Worm (Caenorhabditis elegans) whole organism, midembryonic: ENCODE data around the gene far-3.

ENCODE experiments used
- T22C8.4 ChIP-seq: fragments of 200-800 bp; sonication (Bioruptor generic); IDR thresholded peaks from 2 replicates; pipeline ENCODE4 v1.3.6; 2022; ENCODE audit warnings: missing genetic modification characterization, missing compliant biosample characterization
- cog-1 ChIP-seq: sonication (generic microtip); optimal IDR thresholded peaks from 2 replicates; lab custom pipeline; 2016; ENCODE audit warnings: missing genetic modification characterization, missing compliant biosample characterization
- flt-1 ChIP-seq: fragments of 200-800 bp; sonication (Bioruptor generic); IDR thresholded peaks from 2 replicates; pipeline ENCODE4 v1.3.6; 2022; ENCODE audit warnings: missing genetic modification characterization, missing compliant biosample characterization
- klf-2 ChIP-seq: fragments of 200-800 bp; sonication (Bioruptor generic); conservative IDR thresholded peaks from 2 replicates; pipeline ENCODE4 v1.3.6; 2022; ENCODE audit warnings: missing genetic modification reagents, missing genetic modification characterization, missing compliant biosample characterization
- med-1 ChIP-seq: sonication (generic microtip); optimal IDR thresholded peaks from 2 replicates; lab custom pipeline; 2017; ENCODE audit warnings: missing genetic modification characterization, mild to moderate bottlenecking, missing compliant biosample characterization, antibody characterized with exemption, missing genetic modification reagents; ENCODE audit not compliant: insufficient read depth
- ref-1 ChIP-seq: fragments of 200-800 bp; sonication (Bioruptor generic); conservative IDR thresholded peaks from 2 replicates; pipeline ENCODE4 v1.3.6; 2022; ENCODE audit warnings: missing genetic modification reagents, missing genetic modification characterization, missing compliant biosample characterization
- tab-1 ChIP-seq: fragments of 200-800 bp; sonication (Bioruptor generic); IDR thresholded peaks from 2 replicates; pipeline ENCODE4 v1.3.6; 2022; ENCODE audit warnings: missing genetic modification characterization, missing compliant biosample characterization
- ztf-23 ChIP-seq: fragments of 200-800 bp; sonication (Bioruptor generic); IDR thresholded peaks from 2 replicates; pipeline ENCODE4 v1.3.6; 2022; ENCODE audit warnings: missing genetic modification reagents, missing genetic modification characterization, missing compliant biosample characterization
- ztf-29 ChIP-seq: fragments of 200-800 bp; sonication (Bioruptor generic); IDR thresholded peaks from 2 replicates; pipeline ENCODE4 v1.3.6; 2022; ENCODE audit warnings: missing genetic modification reagents, missing genetic modification characterization, missing compliant biosample characterization

Gene far-3

ce11 chrV:12967110-12967509, 30.2 kb downstream of the far-3 start, which contains the start of gene R186.3:
R186.3 (minus strand) TSS chrV:12967210.
- TF ChIP-seq ztf-23 (GFP tag; lab: Robert Waterston, UW) (no peak), cog-1 (tag; lab: Kevin White, UChicago) (no peak), klf-2 (GFP tag; lab: Robert Waterston, UW) (no peak), ztf-29 (GFP tag; lab: Robert Waterston, UW) (no peak), ref-1 (GFP tag; lab: Robert Waterston, UW) (no peak), flt-1 (no peak), tab-1 (GFP tag; lab: Robert Waterston, UW) (no peak), med-1 (GFP tag; lab: Kevin White, UChicago) (no peak), T22C8.4 (GFP tag; lab: Robert Waterston, UW) (no peak)

ce11 chrV:12964076-12964475, 33.2 kb downstream of the far-3 start, which contains the start of gene srd-35:
srd-35 (plus strand) TSS chrV:12964376.
- TF ChIP-seq T22C8.4 (GFP tag; lab: Robert Waterston, UW) = no peak
- TF ChIP-seq klf-2 (GFP tag; lab: Robert Waterston, UW) = no peak
- no peak for TF ChIP-seq ztf-23 (GFP tag; lab: Robert Waterston, UW)
- no peak for TF ChIP-seq med-1 (GFP tag; lab: Kevin White, UChicago)
- no peak for TF ChIP-seq ref-1 (GFP tag; lab: Robert Waterston, UW)
- TF ChIP-seq cog-1 (tag; lab: Kevin White, UChicago) = no peak
- no peak for TF ChIP-seq ztf-29 (GFP tag; lab: Robert Waterston, UW)
- no peak for TF ChIP-seq flt-1
- TF ChIP-seq tab-1 (GFP tag; lab: Robert Waterston, UW) = no peak

DNA sequence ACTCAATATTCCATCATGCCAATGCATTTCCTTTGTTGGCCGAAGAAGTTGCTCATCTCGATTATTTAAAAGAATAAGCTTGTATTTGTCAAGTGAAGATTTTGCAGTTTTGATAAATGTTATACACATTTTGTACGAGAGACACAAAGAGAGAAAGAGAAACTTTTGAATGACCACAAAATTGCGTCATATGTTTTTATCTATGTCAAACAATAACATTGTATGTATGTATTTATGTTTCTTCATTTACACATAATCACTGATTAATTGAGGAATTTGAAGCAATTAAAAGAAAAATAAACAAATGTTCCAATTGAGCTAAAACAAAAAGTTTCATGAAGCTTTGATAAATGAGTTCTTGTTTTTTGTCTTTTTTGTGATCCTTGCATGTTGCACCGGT, 34.1 kb downstream of the far-3 start, which contains the start of gene hrg-9:
hrg-9 (minus strand) TSS at position 152 of the 400 bp plus-strand sequence.
- TF ChIP-seq klf-2 (GFP tag; lab: Robert Waterston, UW) (no peak), med-1 (GFP tag; lab: Kevin White, UChicago) (no peak), ztf-29 (GFP tag; lab: Robert Waterston, UW) (no peak), flt-1 (no peak), tab-1 (GFP tag; lab: Robert Waterston, UW) (no peak), cog-1 (tag; lab: Kevin White, UChicago) (no peak), ref-1 (GFP tag; lab: Robert Waterston, UW) (no peak), T22C8.4 (GFP tag; lab: Robert Waterston, UW) (no peak), ztf-23 (GFP tag; lab: Robert Waterston, UW) (no peak)

- TF ChIP-seq flt-1 (no peak), ztf-23 (GFP tag; lab: Robert Waterston, UW) (no peak), ref-1 (GFP tag; lab: Robert Waterston, UW) (no peak), ztf-29 (GFP tag; lab: Robert Waterston, UW) (no peak), med-1 (GFP tag; lab: Kevin White, UChicago) (no peak), klf-2 (GFP tag; lab: Robert Waterston, UW) (no peak), tab-1 (GFP tag; lab: Robert Waterston, UW) (no peak), cog-1 (tag; lab: Kevin White, UChicago) (no peak), T22C8.4 (GFP tag; lab: Robert Waterston, UW) (no peak)
Observed at ce11 chrV:12961085-12961560, 36.2 kb downstream of the far-3 start, which contains the start of gene mpst-7. mpst-7 (minus strand) TSS chrV:12961135.

ce11 chrV:12954261-12954660, 43.1 kb downstream of the far-3 start:
- no peak for TF ChIP-seq T22C8.4 (GFP tag; lab: Robert Waterston, UW)
- TF ChIP-seq cog-1 (tag; lab: Kevin White, UChicago) = no peak
- no peak for TF ChIP-seq flt-1

ce11 chrV:12953702-12954101, 43.6 kb downstream of the far-3 start, which contains the start of gene eif-3.K:
eif-3.K (plus strand) TSS chrV:12954002.
- no peak for TF ChIP-seq flt-1
- TF ChIP-seq cog-1 (tag; lab: Kevin White, UChicago) = no peak
- TF ChIP-seq ztf-29 (GFP tag; lab: Robert Waterston, UW) = no peak
- no peak for TF ChIP-seq med-1 (GFP tag; lab: Kevin White, UChicago)
- no peak for TF ChIP-seq ztf-23 (GFP tag; lab: Robert Waterston, UW)
- no peak for TF ChIP-seq tab-1 (GFP tag; lab: Robert Waterston, UW)
- no peak for TF ChIP-seq klf-2 (GFP tag; lab: Robert Waterston, UW)
- TF ChIP-seq ref-1 (GFP tag; lab: Robert Waterston, UW) = no peak
- no peak for TF ChIP-seq T22C8.4 (GFP tag; lab: Robert Waterston, UW)

DNA sequence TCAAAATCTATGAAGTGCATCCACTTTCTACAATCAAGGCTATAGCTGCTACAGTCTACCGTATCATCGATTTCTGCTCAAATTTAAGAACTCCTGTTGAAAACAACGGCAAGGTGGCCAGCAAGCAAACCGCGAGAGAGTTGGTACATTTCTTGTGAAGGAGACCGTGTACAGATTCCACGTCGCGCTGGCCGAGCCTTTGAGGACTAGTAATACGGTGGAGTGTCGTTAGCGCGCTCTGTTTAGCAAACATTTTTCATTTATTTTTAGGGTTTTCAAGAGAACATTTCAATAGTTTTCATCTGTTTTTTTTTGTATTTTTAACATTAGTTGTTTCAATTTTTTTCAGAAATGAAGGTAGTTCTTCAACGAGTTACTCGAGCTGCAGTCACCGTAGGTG, 45.0 kb downstream of the far-3 start, which contains the start of gene pqn-68:
pqn-68 (plus strand) TSS at position 350 of the 400 bp plus-strand sequence.
- TF ChIP-seq klf-2 (GFP tag; lab: Robert Waterston, UW) = no peak
- TF ChIP-seq tab-1 (GFP tag; lab: Robert Waterston, UW) = no peak
- no peak for TF ChIP-seq cog-1 (tag; lab: Kevin White, UChicago)
- TF ChIP-seq ztf-23 (GFP tag; lab: Robert Waterston, UW) = no peak
- no peak for TF ChIP-seq med-1 (GFP tag; lab: Kevin White, UChicago)
- no peak for TF ChIP-seq ztf-29 (GFP tag; lab: Robert Waterston, UW)
- TF ChIP-seq T22C8.4 (GFP tag; lab: Robert Waterston, UW) = no peak
- TF ChIP-seq ref-1 (GFP tag; lab: Robert Waterston, UW) = no peak
- no peak for TF ChIP-seq flt-1

- TF ChIP-seq flt-1 (no peak), T22C8.4 (GFP tag; lab: Robert Waterston, UW) (no peak), med-1 (GFP tag; lab: Kevin White, UChicago) (no peak), cog-1 (tag; lab: Kevin White, UChicago) (peak; percentile 35), ref-1 (GFP tag; lab: Robert Waterston, UW) (no peak), ztf-29 (GFP tag; lab: Robert Waterston, UW) (no peak), tab-1 (GFP tag; lab: Robert Waterston, UW) (no peak)
Observed at ce11 chrV:12950812-12951528, 46.4 kb downstream of the far-3 start, which contains the start of the genes T16G1.9 and T16G1.18. T16G1.9 (minus strand) TSS chrV:12950862. T16G1.18 (plus strand) TSS chrV:12951304.
